Worm (Caenorhabditis elegans) whole organism, mixed stage, embryonic: ENCODE measurements around the gene piki-1.

ENCODE experiments used
- nhr-12 ChIP-seq: fragments of 150-350 bp; optimal IDR thresholded peaks from 2 replicates; lab custom pipeline; 2014; ENCODE audit warnings: missing biosample characterization, missing genetic modification characterization
- nhr-237 ChIP-seq: fragments of 150-350 bp; optimal IDR thresholded peaks from 2 replicates; lab custom pipeline; 2014; ENCODE audit warnings: missing biosample characterization, missing genetic modification characterization
- nhr-76 ChIP-seq: sonication (generic microtip); optimal IDR thresholded peaks from 2 replicates; lab custom pipeline; 2017; ENCODE audit warnings: missing biosample characterization, missing genetic modification characterization

- TF ChIP-seq nhr-237 (tag; lab: Kevin White, UChicago): no peak
- no peak for TF ChIP-seq nhr-12 (tag; lab: Kevin White, UChicago)
- no peak for TF ChIP-seq nhr-76 (tag; lab: Kevin White, UChicago)
These were observed 39.4 kb upstream of the piki-1 start for ce11 chrX:15285554-15285953.
